Worm (Caenorhabditis elegans) whole organism, late embryonic: ENCODE measurements around the gene F17E9.4.
"Not testable (repeated sequence)": the region's sequence is repeated elsewhere in the genome, so short reads cannot be mapped to it uniquely, and the experiment has no call there.

Experiments used
- C08G9.2 ChIP-seq: sonication (generic microtip); optimal IDR thresholded peaks from 2 replicates; lab custom pipeline; 2016; ENCODE audit warnings: mild to moderate bottlenecking, missing genetic modification characterization, moderate library complexity, missing compliant biosample characterization
- ahr-1 ChIP-seq: sonication (generic microtip); optimal IDR thresholded peaks from 2 replicates; lab custom pipeline; 2016; ENCODE audit warnings: missing genetic modification characterization, missing compliant biosample characterization
- ama-1 ChIP-seq: fragments of 150-350 bp; optimal IDR thresholded peaks from 2 replicates; lab custom pipeline; 2014
- ceh-14 ChIP-seq: sonication (generic microtip); optimal IDR thresholded peaks from 2 replicates; lab custom pipeline; 2016; ENCODE audit warnings: missing genotype, missing genetic modification characterization, missing compliant biosample characterization
- ceh-18 ChIP-seq: sonication (generic microtip); optimal IDR thresholded peaks from 2 replicates; lab custom pipeline; 2016; ENCODE audit warnings: missing genetic modification characterization, missing compliant biosample characterization
- ceh-2 ChIP-seq: sonication (generic microtip); optimal IDR thresholded peaks from 2 replicates; lab custom pipeline; 2016; ENCODE audit warnings: missing genotype, missing genetic modification characterization, missing compliant biosample characterization
- ceh-24 ChIP-seq: sonication (generic microtip); optimal IDR thresholded peaks from 2 replicates; lab custom pipeline; 2016; ENCODE audit warnings: mild to moderate bottlenecking, missing genetic modification characterization, missing compliant biosample characterization
- ceh-30 ChIP-seq: fragments of 150-350 bp; optimal IDR thresholded peaks from 2 replicates; lab custom pipeline; 2014; ENCODE audit warnings: missing biosample characterization, missing genetic modification characterization
- ceh-31 ChIP-seq: sonication (generic microtip); optimal IDR thresholded peaks from 2 replicates; lab custom pipeline; 2016; ENCODE audit warnings: missing genetic modification characterization, missing compliant biosample characterization
- ceh-6 ChIP-seq: fragments of 200-800 bp; sonication (Bioruptor generic); optimal IDR thresholded peaks from 2 replicates; lab custom pipeline; 2018; ENCODE audit warnings: mild to moderate bottlenecking, missing genetic modification characterization, missing compliant biosample characterization
- ceh-9 ChIP-seq: sonication (generic microtip); optimal IDR thresholded peaks from 2 replicates; lab custom pipeline; 2016; ENCODE audit warnings: mild to moderate bottlenecking, missing genetic modification characterization, inconsistent platforms, missing compliant biosample characterization
- che-1 ChIP-seq: sonication (generic microtip); optimal IDR thresholded peaks from 2 replicates; lab custom pipeline; 2016; ENCODE audit warnings: mild to moderate bottlenecking, missing genetic modification characterization, missing compliant biosample characterization
- dve-1 ChIP-seq: sonication (generic microtip); optimal IDR thresholded peaks from 2 replicates; lab custom pipeline; 2017; ENCODE audit warnings: antibody characterized with exemption, mild to moderate bottlenecking, missing genetic modification characterization, missing compliant biosample characterization
- elt-2 ChIP-seq: sonication (generic microtip); optimal IDR thresholded peaks from 2 replicates; lab custom pipeline; 2016; ENCODE audit warnings: missing genetic modification reagents, missing genetic modification characterization, missing compliant biosample characterization
- elt-4 ChIP-seq: sonication (generic microtip); optimal IDR thresholded peaks from 2 replicates; lab custom pipeline; 2016; ENCODE audit warnings: missing genetic modification characterization, missing compliant biosample characterization
- ets-4 ChIP-seq: sonication (generic microtip); optimal IDR thresholded peaks from 2 replicates; lab custom pipeline; 2016; ENCODE audit warnings: missing genetic modification characterization, missing compliant biosample characterization
- fkh-10 ChIP-seq: fragments of 150-350 bp; optimal IDR thresholded peaks from 2 replicates; lab custom pipeline; 2014; ENCODE audit warnings: missing biosample characterization, missing genetic modification reagents, missing genetic modification characterization
- fkh-6 ChIP-seq: sonication (generic microtip); optimal IDR thresholded peaks from 2 replicates; lab custom pipeline; 2016; ENCODE audit warnings: missing genetic modification characterization, missing compliant biosample characterization
- gmeb-2 ChIP-seq: sonication (generic microtip); optimal IDR thresholded peaks from 2 replicates; lab custom pipeline; 2016; ENCODE audit warnings: missing genetic modification characterization, inconsistent platforms, missing compliant biosample characterization
- hlh-13 ChIP-seq: fragments of 200-800 bp; sonication (Bioruptor generic); optimal IDR thresholded peaks from 2 replicates; lab custom pipeline; 2018; ENCODE audit warnings: mild to moderate bottlenecking, missing genetic modification characterization, missing compliant biosample characterization
- hlh-15 ChIP-seq: sonication (generic microtip); optimal IDR thresholded peaks from 2 replicates; lab custom pipeline; 2016; ENCODE audit warnings: missing genetic modification characterization, missing compliant biosample characterization
- hlh-6 ChIP-seq: sonication (generic microtip); optimal IDR thresholded peaks from 2 replicates; lab custom pipeline; 2016; ENCODE audit warnings: missing genotype, missing genetic modification characterization, missing compliant biosample characterization
- hlh-8 ChIP-seq: sonication (generic microtip); optimal IDR thresholded peaks from 2 replicates; lab custom pipeline; 2016; ENCODE audit warnings: missing genotype, missing genetic modification characterization, missing compliant biosample characterization
- lin-11 ChIP-seq: fragments of 200-800 bp; sonication (Bioruptor generic); optimal IDR thresholded peaks from 2 replicates; lab custom pipeline; 2018; ENCODE audit warnings: mild to moderate bottlenecking, missing genetic modification characterization, missing compliant biosample characterization
- madf-2 ChIP-seq: sonication (generic microtip); optimal IDR thresholded peaks from 2 replicates; lab custom pipeline; 2017; ENCODE audit warnings: missing genetic modification characterization, missing compliant biosample characterization
- nhr-232 ChIP-seq: sonication (generic microtip); optimal IDR thresholded peaks from 2 replicates; lab custom pipeline; 2016; ENCODE audit warnings: missing genetic modification characterization, missing compliant biosample characterization
- odd-2 ChIP-seq: sonication (generic microtip); optimal IDR thresholded peaks from 2 replicates; lab custom pipeline; 2017; ENCODE audit warnings: antibody characterized with exemption, mild to moderate bottlenecking, missing genetic modification characterization, missing compliant biosample characterization
- pat-9 ChIP-seq: fragments of 200-800 bp; sonication (Bioruptor generic); optimal IDR thresholded peaks from 2 replicates; lab custom pipeline; 2018; ENCODE audit warnings: mild to moderate bottlenecking, missing genetic modification characterization, moderate library complexity, missing compliant biosample characterization
- pax-1 ChIP-seq: fragments of 150-350 bp; optimal IDR thresholded peaks from 2 replicates; lab custom pipeline; 2014; ENCODE audit warnings: missing biosample characterization, missing genetic modification characterization
- pqm-1 ChIP-seq: sonication (generic microtip); optimal IDR thresholded peaks from 2 replicates; lab custom pipeline; 2016; ENCODE audit warnings: missing genetic modification characterization, missing compliant biosample characterization
- pros-1 ChIP-seq: fragments of 150-350 bp; optimal IDR thresholded peaks from 2 replicates; lab custom pipeline; 2014; ENCODE audit warnings: missing biosample characterization, missing genetic modification reagents, missing genetic modification characterization
- ref-2 ChIP-seq: sonication (generic microtip); optimal IDR thresholded peaks from 2 replicates; lab custom pipeline; 2016; ENCODE audit warnings: missing genetic modification characterization, missing compliant biosample characterization
- sdc-2 ChIP-seq: sonication (generic microtip); optimal IDR thresholded peaks from 2 replicates; lab custom pipeline; 2016; ENCODE audit warnings: missing genotype, missing genetic modification characterization, missing compliant biosample characterization
- sox-2 ChIP-seq: fragments of 200-800 bp; sonication (Bioruptor generic); IDR thresholded peaks from 2 replicates; pipeline ENCODE4 v1.3.6; 2022; ENCODE audit warnings: missing genetic modification reagents, missing genetic modification characterization, missing compliant biosample characterization
- sox-4 ChIP-seq: sonication (generic microtip); optimal IDR thresholded peaks from 2 replicates; lab custom pipeline; 2017; ENCODE audit warnings: mild to moderate bottlenecking, missing genetic modification characterization, inconsistent platforms, missing compliant biosample characterization
- syd-9 ChIP-seq: sonication (generic microtip); optimal IDR thresholded peaks from 2 replicates; lab custom pipeline; 2016; ENCODE audit warnings: mild to moderate bottlenecking, missing genetic modification characterization, moderate library complexity, missing compliant biosample characterization
- tbx-2 ChIP-seq: sonication (generic microtip); optimal IDR thresholded peaks from 2 replicates; lab custom pipeline; 2016; ENCODE audit warnings: missing genetic modification characterization, missing compliant biosample characterization
- tbx-7 ChIP-seq: sonication (generic microtip); optimal IDR thresholded peaks from 2 replicates; lab custom pipeline; 2016; ENCODE audit warnings: missing genotype, missing genetic modification characterization, missing compliant biosample characterization
- unc-55 ChIP-seq: sonication (generic microtip); optimal IDR thresholded peaks from 2 replicates; lab custom pipeline; 2017; ENCODE audit warnings: missing biosample characterization, missing genetic modification reagents, missing genetic modification characterization
- unc-86 ChIP-seq: sonication (generic microtip); optimal IDR thresholded peaks from 2 replicates; lab custom pipeline; 2016; ENCODE audit warnings: missing genetic modification characterization, missing compliant biosample characterization
- zip-5 ChIP-seq: sonication (generic microtip); optimal IDR thresholded peaks from 2 replicates; lab custom pipeline; 2016; ENCODE audit warnings: missing genetic modification characterization, missing compliant biosample characterization
- ztf-16 ChIP-seq: sonication (generic microtip); optimal IDR thresholded peaks from 2 replicates; lab custom pipeline; 2017; ENCODE audit warnings: missing genetic modification characterization, missing compliant biosample characterization

F17E9.4 gene

ce11 chrIV:8345518-8345917 is 2.7 kb upstream of the F17E9.4 start, which contains the start of gene F17E9.5:
F17E9.5 (plus strand) TSS chrIV:8345818.
- TF ChIP-seq ets-4 (tag; lab: Kevin White, UChicago) (no peak), hlh-13 (GFP tag; lab: Kevin White, UChicago) (no peak), fkh-6 (no peak), sox-2 (no peak), sdc-2 (no peak), pros-1 (tag; lab: Kevin White, UChicago) (no peak), ceh-9 (tag; lab: Kevin White, UChicago) (no peak), tbx-2 (tag; lab: Kevin White, UChicago) (no peak)
- TF ChIP-seq, all 69 proteins: peak for 0

ce11 chrIV:8347051-8347450 is 1.1 kb upstream of the F17E9.4 start, which contains the start of the genes F17E9.18 and F17E9.15:
F17E9.18 (minus strand) TSS chrIV:8347151.
F17E9.15 (plus strand) TSS chrIV:8347418.
- TF ChIP-seq elt-4 (tag; lab: Kevin White, UChicago) = no peak
- no peak for TF ChIP-seq pqm-1 (tag; lab: Kevin White, UChicago)
- TF ChIP-seq hlh-8 = no peak
- no peak for TF ChIP-seq ceh-18 (tag; lab: Kevin White, UChicago)
- TF ChIP-seq zip-5 (tag; lab: Kevin White, UChicago) = no peak
- TF ChIP-seq gmeb-2 (tag; lab: Kevin White, UChicago) = no peak
- no peak for TF ChIP-seq nhr-232 (tag; lab: Kevin White, UChicago)
- no peak for TF ChIP-seq ceh-2 (tag; lab: Kevin White, UChicago)
- TF ChIP-seq che-1 = no peak
- TF ChIP-seq tbx-2 (tag; lab: Kevin White, UChicago) = no peak
- TF ChIP-seq odd-2 (tag; lab: Kevin White, UChicago) = no peak

DNA sequence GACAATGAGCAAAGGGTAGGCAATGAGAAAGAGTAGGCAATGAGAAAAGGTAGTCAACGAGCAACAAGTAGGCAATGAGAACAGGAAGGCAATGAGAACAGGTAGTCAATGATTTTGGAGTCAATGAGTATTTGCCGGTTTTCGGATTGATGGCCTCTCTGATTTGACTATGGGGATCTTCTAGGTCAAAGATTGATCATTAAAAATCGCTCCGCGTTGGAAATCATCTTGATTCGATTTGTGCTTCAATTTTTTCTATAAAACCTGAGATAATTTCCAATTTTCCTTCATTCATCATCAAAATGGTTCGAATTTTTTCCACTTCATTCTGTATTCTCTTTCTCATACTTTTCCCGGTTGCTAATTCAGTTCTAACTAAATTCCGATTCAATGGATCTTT is 3.9 kb downstream of the F17E9.4 start, which contains the start of gene F17E9.16:
TSS of gene F17E9.16 (plus strand) at position 301 of the 400 bp plus-strand sequence.
- TF ChIP-seq pat-9 (tag; lab: Kevin White, UChicago); hlh-15 (tag; lab: Kevin White, UChicago); C08G9.2: not testable (repeated sequence)

ce11 chrIV:8354572-8354971 is 6.4 kb downstream of the F17E9.4 start, which contains the start of gene F17E9.3:
F17E9.3 (plus strand) TSS chrIV:8354872.
- no peak for TF ChIP-seq sdc-2
- TF ChIP-seq hlh-6 (tag; lab: Kevin White, UChicago) = no peak
- no peak for TF ChIP-seq fkh-10 (GFP tag; lab: Kevin White, UChicago)
- TF ChIP-seq ceh-30 (tag; lab: Kevin White, UChicago) = no peak
- no peak for TF ChIP-seq sox-4 (tag; lab: Kevin White, UChicago)
- no peak for TF ChIP-seq ceh-14 (tag; lab: Kevin White, UChicago)
- no peak for TF ChIP-seq madf-2
- no peak for TF ChIP-seq ceh-24 (tag; lab: Kevin White, UChicago)

DNA sequence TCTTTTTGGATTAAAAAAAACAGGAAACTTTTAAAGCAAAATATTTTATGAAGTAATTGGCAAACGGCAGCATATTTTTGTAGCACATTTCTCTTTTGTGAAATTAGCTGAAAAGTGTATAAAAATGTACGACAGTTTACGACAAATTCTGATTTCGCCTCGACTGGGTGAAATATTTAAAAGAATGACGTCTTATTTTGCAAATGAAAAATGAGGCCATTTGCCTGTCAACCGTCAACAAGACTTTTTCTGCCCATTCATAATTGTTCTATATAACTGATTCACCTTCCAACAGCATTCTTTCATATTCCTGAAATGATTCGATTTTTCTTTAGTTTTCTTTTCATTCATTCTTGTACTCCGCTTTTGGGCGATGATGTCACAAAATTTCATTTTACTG is 7.4 kb downstream of the F17E9.4 start, which contains the start of the genes F17E9.2 and col-116:
TSS of gene F17E9.2 (plus strand) at position 301 of the 400 bp plus-strand sequence.
TSS of gene col-116 (plus strand) at position 315 of the 400 bp plus-strand sequence.
- TF ChIP-seq ceh-6 (no peak), unc-55 (GFP tag; lab: Kevin White, UChicago) (no peak), ahr-1 (no peak), gmeb-2 (tag; lab: Kevin White, UChicago) (no peak), ceh-31 (tag; lab: Kevin White, UChicago) (no peak), ceh-30 (tag; lab: Kevin White, UChicago) (no peak), ztf-16 (tag; lab: Kevin White, UChicago) (no peak), tbx-7 (tag; lab: Kevin White, UChicago) (no peak), dve-1 (tag; lab: Kevin White, UChicago) (no peak), lin-11 (tag; lab: Kevin White, UChicago) (no peak), elt-2 (tag; lab: Kevin White, UChicago) (no peak), syd-9 (tag; lab: Kevin White, UChicago) (no peak), pax-1 (tag; lab: Kevin White, UChicago) (no peak), unc-86 (tag; lab: Kevin White, UChicago) (no peak), hlh-6 (tag; lab: Kevin White, UChicago) (no peak), ama-1 (lab: Kevin White, UChicago) (no peak), ref-2 (tag; lab: Kevin White, UChicago) (no peak), elt-4 (tag; lab: Kevin White, UChicago) (no peak)
